Worm (Caenorhabditis elegans): ENCODE data around the gene dyf-4.

dyf-4 gene

ce11 chrV:12533635-12534150 lies 8.2 kb upstream of the dyf-4 start (continued):
- TF ChIP-seq zag-1 (tag; optimal IDR thresholded peaks at IDR 0.05) (no peak), C16A3.4 (tag; optimal IDR thresholded peaks at IDR 0.05) (no peak), lin-15B (tag; optimal IDR thresholded peaks at IDR 0.05) (no peak), nhr-11 (tag; optimal IDR thresholded peaks at IDR 0.05) (no peak), blmp-1 (tag; optimal IDR thresholded peaks at IDR 0.05) (peak; percentile 92), aly-2 (tag; optimal IDR thresholded peaks at IDR 0.05) (no peak), F16B12.6 (tag; optimal IDR thresholded peaks at IDR 0.05) (no peak), alr-1 (tag; optimal IDR thresholded peaks at IDR 0.05; ENCODE audit: borderline replicate concordance) (no peak), lin-14 (GFP tag; optimal IDR thresholded peaks at IDR 0.05) (peak; percentile 49), snu-23 (GFP tag; optimal IDR thresholded peaks at IDR 0.05) (no peak), rnt-1 (tag; optimal IDR thresholded peaks at IDR 0.05) (peak; percentile 7), swsn-7 (tag; optimal IDR thresholded peaks at IDR 0.05) (no peak), tlp-1 (tag; optimal IDR thresholded peaks at IDR 0.05) (no peak), hlh-17 (GFP tag; optimal IDR thresholded peaks at IDR 0.05; ENCODE audit: borderline replicate concordance) (no peak)

- no peak for TF ChIP-seq aha-1 (tag; optimal IDR thresholded peaks at IDR 0.05)
- TF ChIP-seq elt-2 (tag; optimal IDR thresholded peaks at IDR 0.05), result peak; percentile 57
Measured at ce11 chrV:12532369-12532768, 6.8 kb upstream of the dyf-4 start.

- peak; percentile 48 for TF ChIP-seq nhr-11 (tag; optimal IDR thresholded peaks at IDR 0.05)
- TF ChIP-seq pax-3 (tag; optimal IDR thresholded peaks at IDR 0.05), result peak; percentile 14
- no peak for TF ChIP-seq unc-86 (tag; optimal IDR thresholded peaks at IDR 0.05)
- TF ChIP-seq unc-98 (GFP tag; IDR thresholded peaks at IDR 0.05), result no peak
- TF ChIP-seq dsc-1 (tag; optimal IDR thresholded peaks at IDR 0.05), result peak; percentile 36
- peak; percentile 65 for TF ChIP-seq nhr-47 (tag; optimal IDR thresholded peaks at IDR 0.05)
- peak; percentile 31 for TF ChIP-seq nhr-20 (tag; optimal IDR thresholded peaks at IDR 0.05)
- TF ChIP-seq dpl-1 (GFP tag; optimal IDR thresholded peaks at IDR 0.05), result no peak
- peak; percentile 46 for TF ChIP-seq lin-14 (GFP tag; optimal IDR thresholded peaks at IDR 0.05)
- peak; percentile 77 for TF ChIP-seq fkh-8 (tag; optimal IDR thresholded peaks at IDR 0.05)
- TF ChIP-seq nhr-71 (tag; optimal IDR thresholded peaks at IDR 0.05), result peak; percentile 69
Measured at ce11 chrV:12531084-12531483, 5.5 kb upstream of the dyf-4 start.

- TF ChIP-seq snpc-4 (tag; optimal IDR thresholded peaks at IDR 0.05) (no peak), Y116A8C.19 (tag; optimal IDR thresholded peaks at IDR 0.05; ENCODE audit: borderline replicate concordance) (no peak), mep-1 (tag; optimal IDR thresholded peaks at IDR 0.05) (peak; percentile 45), hlh-4 (tag; optimal IDR thresholded peaks at IDR 0.05) (no peak), nhr-47 (tag; optimal IDR thresholded peaks at IDR 0.05) (peak; percentile 44), tbx-2 (tag; optimal IDR thresholded peaks at IDR 0.05) (peak; percentile 20), nhr-84 (tag; optimal IDR thresholded peaks at IDR 0.05) (no peak), fkh-8 (tag; optimal IDR thresholded peaks at IDR 0.05) (peak; percentile 16), pax-3 (tag; optimal IDR thresholded peaks at IDR 0.05) (no peak), blmp-1 (tag; optimal IDR thresholded peaks at IDR 0.05) (peak; percentile 6), nhr-71 (tag; optimal IDR thresholded peaks at IDR 0.05) (peak; percentile 40), mef-2 (tag; optimal IDR thresholded peaks at IDR 0.05) (no peak), nhr-12 (tag; optimal IDR thresholded peaks at IDR 0.05) (no peak), nhr-11 (tag; optimal IDR thresholded peaks at IDR 0.05) (no peak), isw-1 (GFP tag; IDR thresholded peaks at IDR 0.05) (no peak), unc-86 (tag; optimal IDR thresholded peaks at IDR 0.05) (peak; percentile 70), egl-27 (tag; optimal IDR thresholded peaks at IDR 0.05) (no peak), ama-1 (optimal IDR thresholded peaks at IDR 0.05) (no peak), swsn-7 (tag; optimal IDR thresholded peaks at IDR 0.05) (peak; percentile 18), egl-13 (tag; optimal IDR thresholded peaks at IDR 0.05) (peak; percentile 62), ets-5 (GFP tag; IDR thresholded peaks at IDR 0.05) (no peak), C34B4.2 (tag; optimal IDR thresholded peaks at IDR 0.05) (no peak), ceh-82 (tag; optimal IDR thresholded peaks at IDR 0.05) (peak in 1 of 3 experiments; percentile 25), fkh-10 (GFP tag; optimal IDR thresholded peaks at IDR 0.05) (peak; percentile 94), lin-35 (GFP tag; optimal IDR thresholded peaks at IDR 0.05) (no peak), lsy-2 (tag; optimal IDR thresholded peaks at IDR 0.05) (peak in 1 of 2 experiments; percentile 33), lin-14 (GFP tag; optimal IDR thresholded peaks at IDR 0.05) (peak; percentile 88), efl-1 (optimal IDR thresholded peaks at IDR 0.05) (no peak), efl-1 (GFP tag; optimal IDR thresholded peaks at IDR 0.05 in 1 of 2) (peak in 1 of 2 experiments; percentile 87)
Measured at ce11 chrV:12530129-12530528, 4.6 kb upstream of the dyf-4 start.
